Worm (Caenorhabditis elegans) whole organism, late embryonic: Measurements from ENCODE around the gene lis-1.

Experiments
- ceh-48 ChIP-seq: sonication (generic microtip); optimal IDR thresholded peaks from 2 replicates; lab custom pipeline; 2016; ENCODE audit warnings: missing genetic modification characterization, inconsistent platforms, missing compliant biosample characterization
- dmd-4 ChIP-seq: sonication (generic microtip); optimal IDR thresholded peaks from 2 replicates; lab custom pipeline; 2016; ENCODE audit warnings: borderline replicate concordance, missing genetic modification characterization, missing compliant biosample characterization
- dve-1 ChIP-seq: sonication (generic microtip); optimal IDR thresholded peaks from 2 replicates; lab custom pipeline; 2017; ENCODE audit warnings: antibody characterized with exemption, mild to moderate bottlenecking, missing genetic modification characterization, missing compliant biosample characterization
- ets-4 ChIP-seq: sonication (generic microtip); optimal IDR thresholded peaks from 2 replicates; lab custom pipeline; 2016; ENCODE audit warnings: missing genetic modification characterization, missing compliant biosample characterization
- gmeb-2 ChIP-seq: sonication (generic microtip); optimal IDR thresholded peaks from 2 replicates; lab custom pipeline; 2016; ENCODE audit warnings: missing genetic modification characterization, inconsistent platforms, missing compliant biosample characterization
- nhr-11 ChIP-seq: fragments of 150-350 bp; optimal IDR thresholded peaks from 2 replicates; lab custom pipeline; 2014; ENCODE audit warnings: missing biosample characterization, missing genetic modification characterization
- sox-4 ChIP-seq: sonication (generic microtip); optimal IDR thresholded peaks from 2 replicates; lab custom pipeline; 2017; ENCODE audit warnings: mild to moderate bottlenecking, missing genetic modification characterization, inconsistent platforms, missing compliant biosample characterization
- zip-5 ChIP-seq: sonication (generic microtip); optimal IDR thresholded peaks from 2 replicates; lab custom pipeline; 2016; ENCODE audit warnings: missing genetic modification characterization, missing compliant biosample characterization

DNA sequence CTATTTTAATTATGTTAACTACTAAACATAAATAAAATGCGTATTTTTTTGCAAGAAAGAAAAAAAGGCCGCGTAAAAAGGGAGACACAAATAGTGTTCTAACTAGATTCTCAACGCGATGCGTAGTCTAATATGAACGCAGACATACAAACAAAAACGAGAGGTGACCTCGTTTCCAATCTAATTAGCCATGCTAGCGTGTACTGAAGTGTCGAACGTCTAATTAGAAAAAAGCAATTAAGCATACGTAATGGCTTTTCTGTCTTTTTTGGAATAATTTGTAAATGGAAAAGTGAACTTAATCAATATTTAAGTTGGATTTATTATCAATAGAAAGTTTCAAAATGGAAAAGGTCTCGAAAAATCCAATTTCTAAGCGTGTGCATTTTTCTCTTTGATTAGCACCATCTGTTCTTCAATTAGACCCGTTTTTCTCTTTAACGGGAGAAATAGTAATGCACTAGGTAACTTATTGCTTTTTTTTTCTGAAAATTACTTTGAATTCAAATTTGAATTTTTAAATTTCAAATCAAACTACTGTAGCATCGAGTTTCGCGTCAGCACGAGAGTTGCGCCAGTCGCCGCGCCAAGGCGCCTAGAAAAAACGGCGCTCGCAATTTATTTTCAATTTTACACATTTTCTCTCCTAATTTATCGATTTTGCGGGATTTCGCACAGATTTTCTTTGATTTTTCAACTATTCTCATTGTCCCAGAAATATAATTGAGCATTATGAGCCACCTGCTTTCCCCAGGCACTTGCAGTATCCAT, 35.8 kb downstream of the lis-1 start:
- TF ChIP-seq dve-1 (tag; lab: Kevin White, UChicago) (no peak), nhr-11 (tag; lab: Kevin White, UChicago) (no peak), zip-5 (tag; lab: Kevin White, UChicago) (no peak), ceh-48 (tag; lab: Kevin White, UChicago) (no peak), ets-4 (tag; lab: Kevin White, UChicago) (no peak), dmd-4 (tag; lab: Kevin White, UChicago) (no peak), gmeb-2 (no peak), sox-4 (no peak)
